Fruit fly (Drosophila melanogaster): Measurements from ENCODE around the gene Gale.

The Gale gene

DNA sequence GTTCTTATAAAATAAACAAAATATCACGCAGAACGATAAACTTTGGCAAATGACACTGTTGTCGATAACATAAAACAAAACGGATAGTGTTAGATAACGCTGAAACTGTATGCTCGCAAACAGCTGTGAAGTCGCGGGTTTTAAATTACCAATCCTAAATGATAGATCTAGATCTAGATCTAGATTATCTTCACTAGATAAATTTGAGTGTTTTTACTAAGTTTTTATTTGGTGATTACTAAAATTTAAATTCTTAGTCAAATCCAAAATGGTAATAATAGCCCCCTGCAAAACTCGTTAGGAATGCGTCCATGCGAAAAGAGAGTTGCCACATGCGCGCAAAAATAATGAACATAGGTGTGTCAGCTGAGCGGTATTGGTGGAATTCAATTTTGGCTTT lies 5.7 kb downstream of the Gale start, which contains the start of the genes MED30 and Rev1 (continued):
- TF ChIP-seq acj6 (GFP tag; optimal IDR thresholded peaks at IDR 0.05) (peak; percentile 96), Lpt (GFP tag; optimal IDR thresholded peaks at IDR 0.05) (peak; percentile 86), CG3919 (GFP tag; optimal IDR thresholded peaks at IDR 0.05) (peak; percentile 97), Ets21C (GFP tag; optimal IDR thresholded peaks at IDR 0.05) (peak; percentile 95), CG10631 (GFP tag; optimal IDR thresholded peaks at IDR 0.05) (peak; percentile 97), CG32006 (GFP tag; optimal IDR thresholded peaks at IDR 0.05) (peak; percentile 86), Hr39 (GFP tag; optimal IDR thresholded peaks at IDR 0.05) (peak; percentile 97), Sox102F (GFP tag; optimal IDR thresholded peaks at IDR 0.05) (peak; percentile 95)

dm6 chr3L:658279-658678 lies 9.9 kb downstream of the Gale start:
- TF ChIP-seq ss (GFP tag; optimal IDR thresholded peaks at IDR 0.05): no peak
- TF ChIP-seq Ets96B (tag; optimal IDR thresholded peaks at IDR 0.05): no peak
- TF ChIP-seq Eip75B (GFP tag; optimal IDR thresholded peaks at IDR 0.05): no peak
- TF ChIP-seq CG6808 (GFP tag; optimal IDR thresholded peaks at IDR 0.05): peak; percentile 19
- TF ChIP-seq Gug (GFP tag; IDR thresholded peaks at IDR 0.05): peak; percentile 24; the same call in 1 of the 2 replicates
- TF ChIP-seq esn (GFP tag; optimal IDR thresholded peaks at IDR 0.05): no peak
- TF ChIP-seq CG8632 (GFP tag; optimal IDR thresholded peaks at IDR 0.05): no peak
- peak; percentile 20 for TF ChIP-seq OdsH (GFP tag; optimal IDR thresholded peaks at IDR 0.05)
- no peak for TF ChIP-seq Met (GFP tag; optimal IDR thresholded peaks at IDR 0.05)
- TF ChIP-seq CG16779 (tag; optimal IDR thresholded peaks at IDR 0.05): no peak
- TF ChIP-seq svp (GFP tag): peak; percentile 54
- TF ChIP-seq spab (GFP tag; optimal IDR thresholded peaks at IDR 0.05): peak; percentile 3
- no peak for TF ChIP-seq CG9139 (GFP tag; optimal IDR thresholded peaks at IDR 0.05)
- TF ChIP-seq CG1621 (tag; optimal IDR thresholded peaks at IDR 0.05): no peak
- TF ChIP-seq topi (GFP tag; optimal IDR thresholded peaks at IDR 0.05): peak; percentile 3
- no peak for TF ChIP-seq CG8319 (GFP tag; optimal IDR thresholded peaks at IDR 0.05)
- TF ChIP-seq fd59A (GFP tag; optimal IDR thresholded peaks at IDR 0.05): no peak
- TF ChIP-seq Ets21C (GFP tag; optimal IDR thresholded peaks at IDR 0.05): no peak
- no peak for TF ChIP-seq CG6792 (GFP tag; optimal IDR thresholded peaks at IDR 0.05)
- TF ChIP-seq Hr38 (GFP tag; optimal IDR thresholded peaks at IDR 0.05): no peak
- no peak for TF ChIP-seq CG34406 (GFP tag; optimal IDR thresholded peaks at IDR 0.05)
- TF ChIP-seq CG15336 (GFP tag; IDR thresholded peaks at IDR 0.05): peak; percentile 59
- no peak for TF ChIP-seq fd85E (GFP tag; optimal IDR thresholded peaks at IDR 0.05)
- no peak for TF ChIP-seq salr (GFP tag; optimal IDR thresholded peaks at IDR 0.05)
- TF ChIP-seq CG8119 (GFP tag; IDR thresholded peaks at IDR 0.05): peak; percentile 32; the same call in 1 of the 3 replicates
- peak; percentile 12 for TF ChIP-seq pdm3 (GFP tag; optimal IDR thresholded peaks at IDR 0.05)
- no peak for TF ChIP-seq CG31627 (GFP tag; optimal IDR thresholded peaks at IDR 0.05)
- TF ChIP-seq dsx (GFP tag; optimal IDR thresholded peaks at IDR 0.05; ENCODE audit: poor library complexity, severe bottlenecking): peak; percentile 0
- no peak for TF ChIP-seq lz (GFP tag; optimal IDR thresholded peaks at IDR 0.05)
- no peak for TF ChIP-seq Sox15 (GFP tag; optimal IDR thresholded peaks at IDR 0.05)
- TF ChIP-seq CG4318 (GFP tag; optimal IDR thresholded peaks at IDR 0.05): no peak
- TF ChIP-seq cyc (GFP tag; optimal IDR thresholded peaks at IDR 0.05): no peak
- TF ChIP-seq Lpt (GFP tag; optimal IDR thresholded peaks at IDR 0.05): no peak
- TF ChIP-seq Eip93F (GFP tag; optimal IDR thresholded peaks at IDR 0.05): no peak
- no peak for TF ChIP-seq CG3032 (tag; optimal IDR thresholded peaks at IDR 0.05)
- peak; percentile 24 for TF ChIP-seq CG3919 (GFP tag; optimal IDR thresholded peaks at IDR 0.05)
- no peak for TF ChIP-seq dac (GFP tag; optimal IDR thresholded peaks at IDR 0.05)
- no peak for TF ChIP-seq Smox (GFP tag; optimal IDR thresholded peaks at IDR 0.05)
- TF ChIP-seq CG10669 (GFP tag; optimal IDR thresholded peaks at IDR 0.05): no peak
- no peak for TF ChIP-seq CG11902 (GFP tag; optimal IDR thresholded peaks at IDR 0.05)
- TF ChIP-seq Hr4 (GFP tag; optimal IDR thresholded peaks at IDR 0.05): peak; percentile 18
- TF ChIP-seq fkh (GFP tag; optimal IDR thresholded peaks at IDR 0.05): no peak
- peak; percentile 1 for TF ChIP-seq achi (GFP tag; optimal IDR thresholded peaks at IDR 0.05)
- TF ChIP-seq Sox14 (GFP tag; optimal IDR thresholded peaks at IDR 0.05): peak; percentile 2
- TF ChIP-seq vri (GFP tag; optimal IDR thresholded peaks at IDR 0.05): no peak
- TF ChIP-seq Sox102F (GFP tag; optimal IDR thresholded peaks at IDR 0.05): no peak

Measured in whole organism, prepupa.